Worm (Caenorhabditis elegans): ENCODE results near the gene mpst-1.

mpst-1 gene

ce11 chrV:11823978-11824377 is 2.9 kb downstream of the mpst-1 start (continued):
- TF ChIP-seq ets-4 (GFP tag; optimal IDR thresholded peaks at IDR 0.05) (peak; percentile 28), mcd-1 (GFP tag; IDR thresholded peaks at IDR 0.05) (peak; percentile 43; the same call in 1 of the 2 replicates), lin-35 (GFP tag; optimal IDR thresholded peaks at IDR 0.05) (no peak), hlh-26 (GFP tag; conservative IDR thresholded peaks at IDR 0.05) (no peak), madf-8 (GFP tag; conservative IDR thresholded peaks at IDR 0.05) (no peak), cebp-2 (GFP tag; IDR thresholded peaks at IDR 0.05) (no peak), ztf-22 (GFP tag; optimal IDR thresholded peaks at IDR 0.05) (no peak), hmg-1.2 (GFP tag; IDR thresholded peaks at IDR 0.05) (no peak), ZK185.1 (tag; optimal IDR thresholded peaks at IDR 0.05; ENCODE audit: poor library complexity, severe bottlenecking) (peak; percentile 38), F22D6.2 (tag; optimal IDR thresholded peaks at IDR 0.05) (no peak), K11D2.4 (GFP tag; IDR thresholded peaks at IDR 0.05) (no peak), Y53G8AR.9 (GFP tag; conservative IDR thresholded peaks at IDR 0.05) (0 out of 2 replicates have a peak, but pooled peaks have one; percentile 39), tlf-1 (GFP tag; optimal IDR thresholded peaks at IDR 0.05) (peak; percentile 65), snpc-3.4 (tag; optimal IDR thresholded peaks at IDR 0.05) (no peak), athp-1 (tag; optimal IDR thresholded peaks at IDR 0.05) (no peak), B0336.3 (GFP tag; IDR thresholded peaks at IDR 0.05) (peak; percentile 50; the same call in 1 of the 2 replicates), xnd-1 (tag; optimal IDR thresholded peaks at IDR 0.05) (no peak), die-1 (tag; optimal IDR thresholded peaks at IDR 0.05) (no peak), ztf-3 (GFP tag; optimal IDR thresholded peaks at IDR 0.05) (no peak), him-1 (tag; optimal IDR thresholded peaks at IDR 0.05) (no peak), mes-4 (tag; optimal IDR thresholded peaks at IDR 0.05) (no peak), lir-1 (GFP tag; conservative IDR thresholded peaks at IDR 0.05) (no peak; the same call in 1 of the 2 replicates), somi-1 (GFP tag; optimal IDR thresholded peaks at IDR 0.05) (peak; percentile 60), T07F8.4 (tag; optimal IDR thresholded peaks at IDR 0.05) (no peak), lag-1 (GFP tag; IDR thresholded peaks at IDR 0.05) (no peak), ztf-18 (tag; optimal IDR thresholded peaks at IDR 0.05) (no peak), F57A8.1 (GFP tag; optimal IDR thresholded peaks at IDR 0.05) (no peak), K12H6.12 (tag; optimal IDR thresholded peaks at IDR 0.05) (no peak), Y56A3A.18 (GFP tag; IDR thresholded peaks at IDR 0.05) (no peak), ama-1 (optimal IDR thresholded peaks at IDR 0.05) (no peak), ama-1 (GFP tag; optimal IDR thresholded peaks at IDR 0.05) (no peak), egrh-3 (GFP tag; IDR thresholded peaks at IDR 0.05) (no peak), F55B11.4 (tag; optimal IDR thresholded peaks at IDR 0.05; ENCODE audit: borderline replicate concordance, insufficient read depth) (no peak), egl-44 (GFP tag; IDR thresholded peaks at IDR 0.05) (peak; percentile 77), snpc-1.1 (tag; optimal IDR thresholded peaks at IDR 0.05; ENCODE audit: insufficient read depth) (no peak), nhr-120 (GFP tag; IDR thresholded peaks at IDR 0.05) (no peak), attf-3 (GFP tag; conservative IDR thresholded peaks at IDR 0.05) (no peak), lsy-27 (tag; optimal IDR thresholded peaks at IDR 0.05; ENCODE audit: borderline replicate concordance, insufficient read depth) (no peak), mxl-1 (tag; optimal IDR thresholded peaks at IDR 0.05) (no peak), ceh-40 (GFP tag; IDR thresholded peaks at IDR 0.05) (no peak), rpc-1 (optimal IDR thresholded peaks at IDR 0.05) (no peak), rpc-1 (tag; optimal IDR thresholded peaks at IDR 0.05) (no peak), F57C9.4 (tag; optimal IDR thresholded peaks at IDR 0.05) (no peak), nhr-90 (tag; optimal IDR thresholded peaks at IDR 0.05) (peak; percentile 14), F49E8.2 (tag; optimal IDR thresholded peaks at IDR 0.05; ENCODE audit: insufficient read depth) (no peak), F10E7.11 (tag; optimal IDR thresholded peaks at IDR 0.05) (no peak), let-526 (GFP tag; IDR thresholded peaks at IDR 0.05) (peak; percentile 72; the same call in 1 of the 2 replicates), nfya-1 (tag; optimal IDR thresholded peaks at IDR 0.05; ENCODE audit: borderline replicate concordance, insufficient read depth) (no peak), sptf-2 (GFP tag; optimal IDR thresholded peaks at IDR 0.05) (no peak)

Measured in whole organism, young adult.